Worm (Caenorhabditis elegans) whole organism, early embryonic: ENCODE results near the gene F42F12.4.

Experiments
- B0310.2 ChIP-seq: sonication (generic microtip); optimal IDR thresholded peaks from 2 replicates; lab custom pipeline; 2016; ENCODE audit warnings: mild to moderate bottlenecking, missing genetic modification characterization, missing compliant biosample characterization
- F13C5.2 ChIP-seq: sonication (generic microtip); optimal IDR thresholded peaks from 2 replicates; lab custom pipeline; 2017; ENCODE audit warnings: mild to moderate bottlenecking, missing genetic modification characterization, inconsistent platforms, missing compliant biosample characterization
- aly-1 ChIP-seq: sonication (generic microtip); optimal IDR thresholded peaks from 2 replicates; lab custom pipeline; 2016; ENCODE audit warnings: missing genetic modification characterization, missing compliant biosample characterization
- ama-1 ChIP-seq: fragments of 150-350 bp; optimal IDR thresholded peaks from 2 replicates; lab custom pipeline; 2014
- ceh-13 ChIP-seq: fragments of 200-800 bp; sonication (Bioruptor generic); optimal IDR thresholded peaks from 2 replicates; lab custom pipeline; 2018; ENCODE audit warnings: mild to moderate bottlenecking, missing genetic modification characterization, missing compliant biosample characterization
- ceh-36 ChIP-seq: sonication (generic microtip); optimal IDR thresholded peaks from 2 replicates; lab custom pipeline; 2016; ENCODE audit warnings: missing genetic modification characterization, inconsistent platforms, missing compliant biosample characterization
- ets-7 ChIP-seq: sonication (generic microtip); optimal IDR thresholded peaks from 2 replicates; lab custom pipeline; 2016; ENCODE audit warnings: missing genotype, missing genetic modification characterization, missing compliant biosample characterization
- flt-1 ChIP-seq: fragments of 200-800 bp; sonication (Bioruptor generic); IDR thresholded peaks from 2 replicates; pipeline ENCODE4 v1.3.6; 2022; ENCODE audit warnings: missing genetic modification characterization, missing compliant biosample characterization
- hmbx-1 ChIP-seq: sonication (generic microtip); optimal IDR thresholded peaks from 2 replicates; lab custom pipeline; 2016; ENCODE audit warnings: mild to moderate bottlenecking, missing genetic modification characterization, missing compliant biosample characterization
- hmg-4 ChIP-seq: fragments of 200-800 bp; sonication (Bioruptor generic); optimal IDR thresholded peaks from 2 replicates; lab custom pipeline; 2018; ENCODE audit warnings: mild to moderate bottlenecking, missing genetic modification characterization, missing compliant biosample characterization
- hnd-1 ChIP-seq: sonication (generic microtip); optimal IDR thresholded peaks from 2 replicates; lab custom pipeline; 2016; ENCODE audit warnings: missing genetic modification characterization, missing compliant biosample characterization
- pes-1 ChIP-seq: fragments of 200-800 bp; sonication (Bioruptor generic); IDR thresholded peaks from 2 replicates; pipeline ENCODE4 v1.3.6; 2022; ENCODE audit warnings: missing genetic modification reagents, missing genetic modification characterization, missing compliant biosample characterization
- scrt-1 ChIP-seq: fragments of 200-800 bp; sonication (Bioruptor generic); IDR thresholded peaks from 2 replicates; pipeline ENCODE4 v1.3.6; 2022; ENCODE audit warnings: missing genetic modification characterization, missing compliant biosample characterization
- sea-1 ChIP-seq: fragments of 200-800 bp; sonication (Bioruptor generic); conservative IDR thresholded peaks from 2 replicates; pipeline ENCODE4 v1.3.6; 2022; ENCODE audit warnings: missing genetic modification characterization, missing compliant biosample characterization
- tbx-11 ChIP-seq: fragments of 200-800 bp; sonication (Bioruptor generic); IDR thresholded peaks from 2 replicates; pipeline ENCODE4 v1.3.6; 2022; ENCODE audit warnings: missing genetic modification characterization, missing compliant biosample characterization
- tbx-37 ChIP-seq: fragments of 200-800 bp; sonication (Bioruptor generic); conservative IDR thresholded peaks from 2 replicates; pipeline ENCODE4 v1.3.6; 2022; ENCODE audit warnings: missing genetic modification reagents, missing genetic modification characterization, missing compliant biosample characterization
- tra-4 ChIP-seq: sonication (generic microtip); optimal IDR thresholded peaks from 2 replicates; lab custom pipeline; 2017; ENCODE audit warnings: missing genetic modification characterization, missing compliant biosample characterization

F42F12.4 gene

DNA sequence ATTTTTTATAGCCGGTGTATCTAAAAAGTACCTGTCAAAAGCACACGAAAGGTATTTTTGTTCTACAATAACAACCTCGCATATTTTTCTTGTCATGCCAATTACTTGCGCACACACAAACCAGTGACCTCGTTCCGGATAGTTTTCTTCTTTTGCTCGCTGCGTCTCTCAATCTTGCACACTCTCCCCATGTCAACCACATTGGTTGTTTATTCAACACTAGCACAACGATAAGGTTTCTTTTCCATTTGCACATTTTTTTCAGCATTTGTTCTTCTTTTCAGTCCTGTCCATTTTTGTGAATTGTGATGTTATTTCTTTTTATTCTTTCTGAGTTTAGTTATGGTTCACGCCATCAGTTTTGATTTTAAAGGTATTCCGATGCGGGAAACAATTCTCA lies 2.5 kb downstream of the F42F12.4 start, which contains the start of gene F42F12.3:
F42F12.3 (plus strand) TSS at position 372 of the 400 bp plus-strand sequence.
- no peak for TF ChIP-seq F13C5.2 (tag; lab: Kevin White, UChicago)
- TF ChIP-seq ets-7 = no peak
- TF ChIP-seq aly-1 = no peak
- no peak for TF ChIP-seq flt-1 (GFP tag; lab: Robert Waterston, UW)
- TF ChIP-seq ceh-36 (tag; lab: Kevin White, UChicago) = no peak
- no peak for TF ChIP-seq hmbx-1 (tag; lab: Kevin White, UChicago)
- no peak for TF ChIP-seq tbx-37 (GFP tag; lab: Robert Waterston, UW)
- no peak for TF ChIP-seq hmg-4 (GFP tag; lab: Kevin White, UChicago)
- no peak for TF ChIP-seq ceh-13 (GFP tag; lab: Kevin White, UChicago)
- no peak for TF ChIP-seq pes-1
- TF ChIP-seq sea-1 (GFP tag; lab: Robert Waterston, UW) = no peak
- no peak for TF ChIP-seq hnd-1 (tag; lab: Kevin White, UChicago)
- TF ChIP-seq scrt-1 (GFP tag; lab: Robert Waterston, UW) = no peak
- no peak for TF ChIP-seq B0310.2 (tag; lab: Kevin White, UChicago)

DNA sequence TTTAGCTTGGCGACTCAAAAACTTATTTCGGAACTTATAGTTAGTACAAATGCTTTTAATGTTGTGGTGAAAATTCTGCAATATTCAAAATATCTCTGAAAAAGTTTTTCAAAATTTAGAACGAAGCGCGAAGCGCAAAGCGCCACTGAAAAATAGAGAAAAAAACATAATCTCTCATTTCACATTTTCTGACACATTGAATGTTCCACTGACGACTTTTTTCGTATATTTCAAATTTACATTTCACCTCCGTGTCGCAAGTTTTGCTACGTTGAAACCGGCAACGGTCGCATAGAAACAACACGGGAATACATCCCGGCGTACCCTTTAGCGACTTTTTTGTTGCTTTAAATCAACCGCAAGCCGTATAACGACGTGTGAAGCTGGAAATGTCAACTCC lies 4.4 kb downstream of the F42F12.4 start, which contains the start of gene F42F12.14:
F42F12.14 (plus strand) TSS at position 301 of the 400 bp plus-strand sequence.
- TF ChIP-seq pes-1 = no peak
- no peak for TF ChIP-seq tbx-37 (GFP tag; lab: Robert Waterston, UW)
- no peak for TF ChIP-seq ets-7
- no peak for TF ChIP-seq F13C5.2 (tag; lab: Kevin White, UChicago)
- TF ChIP-seq sea-1 (GFP tag; lab: Robert Waterston, UW) = no peak
- no peak for TF ChIP-seq hmg-4 (GFP tag; lab: Kevin White, UChicago)
- TF ChIP-seq ceh-36 (tag; lab: Kevin White, UChicago) = no peak
- TF ChIP-seq tbx-11 (GFP tag; lab: Robert Waterston, UW) = no peak
- TF ChIP-seq flt-1 (GFP tag; lab: Robert Waterston, UW) = no peak
- TF ChIP-seq ama-1 (lab: Kevin White, UChicago) = no peak
- no peak for TF ChIP-seq aly-1

DNA sequence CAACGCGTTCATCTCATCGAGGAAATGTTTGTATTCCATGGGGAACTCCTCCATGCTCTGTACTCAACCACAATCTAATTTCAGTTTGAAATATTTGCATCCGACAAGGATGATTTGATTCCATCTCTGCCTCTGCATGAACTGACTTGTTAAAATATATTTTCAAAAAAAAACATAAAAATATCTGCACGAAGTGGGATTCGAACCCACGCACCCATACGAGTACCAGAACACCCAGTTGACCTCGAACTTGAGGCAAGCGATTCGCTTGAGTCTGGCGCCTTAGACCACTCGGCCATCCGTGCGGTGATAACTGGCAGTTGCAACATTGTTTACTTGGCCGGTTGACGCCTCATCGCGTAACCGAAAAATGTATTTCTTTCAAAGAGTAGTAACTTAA lies 4.9 kb downstream of the F42F12.4 start:
- no peak for TF ChIP-seq tbx-37 (GFP tag; lab: Robert Waterston, UW)
- TF ChIP-seq tbx-11 (GFP tag; lab: Robert Waterston, UW) = peak; percentile 69
- no peak; the same call in 1 of the 2 replicates for TF ChIP-seq pes-1
- peak; percentile 11 for TF ChIP-seq ceh-36 (tag; lab: Kevin White, UChicago)

DNA sequence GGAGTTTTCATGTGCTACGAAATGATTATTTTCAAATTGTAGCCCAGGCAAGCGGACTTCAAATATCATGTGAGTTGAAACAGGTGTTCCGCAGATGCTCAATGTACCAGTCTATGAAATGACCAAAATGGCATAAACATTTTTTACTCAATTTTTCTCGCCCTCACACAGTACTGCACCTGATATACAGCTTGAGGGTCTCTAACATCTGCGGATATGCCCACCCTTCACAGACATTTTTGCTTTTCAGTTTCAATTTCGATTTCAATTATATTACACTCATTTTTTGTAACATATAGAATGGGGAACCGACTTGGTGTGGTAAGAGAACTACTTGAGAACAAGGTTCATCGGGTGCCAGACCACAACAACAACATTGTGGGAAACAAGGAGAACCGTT lies 6.0 kb downstream of the F42F12.4 start, which contains the start of gene F42F12.11:
F42F12.11 (plus strand) TSS at position 301 of the 400 bp plus-strand sequence.
- TF ChIP-seq ets-7 (no peak), F13C5.2 (tag; lab: Kevin White, UChicago) (no peak), pes-1 (no peak), sea-1 (GFP tag; lab: Robert Waterston, UW) (no peak), ceh-13 (GFP tag; lab: Kevin White, UChicago) (no peak), aly-1 (no peak), tra-4 (no peak), flt-1 (GFP tag; lab: Robert Waterston, UW) (no peak), hmg-4 (GFP tag; lab: Kevin White, UChicago) (no peak), ceh-36 (tag; lab: Kevin White, UChicago) (no peak)

DNA sequence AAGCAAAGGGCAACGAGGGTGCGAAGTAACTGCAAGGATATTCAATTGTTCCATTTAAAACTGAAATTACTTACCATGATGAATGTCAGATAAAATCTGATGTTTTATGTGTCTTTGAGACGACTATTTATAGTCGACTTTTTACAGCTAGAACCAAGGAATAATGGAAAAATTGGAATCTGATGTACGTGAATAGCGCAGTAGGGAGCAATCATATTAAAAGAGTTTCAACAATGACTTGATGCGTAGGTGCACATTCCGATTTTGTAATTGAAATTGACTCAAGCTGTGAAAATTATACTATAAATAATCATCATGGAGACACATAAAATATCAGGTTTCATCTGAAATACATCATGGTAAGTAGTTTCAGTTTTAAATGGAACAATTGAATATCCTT lies 9.5 kb downstream of the F42F12.4 start, which contains the start of the genes nspc-9 and nspc-10:
nspc-9 (minus strand) TSS at position 101 of the 400 bp plus-strand sequence.
nspc-10 (plus strand) TSS at position 331 of the 400 bp plus-strand sequence.
- TF ChIP-seq sea-1 (GFP tag; lab: Robert Waterston, UW) (no peak), tbx-37 (GFP tag; lab: Robert Waterston, UW) (no peak), B0310.2 (tag; lab: Kevin White, UChicago) (no peak), pes-1 (no peak), scrt-1 (GFP tag; lab: Robert Waterston, UW) (no peak), hmg-4 (GFP tag; lab: Kevin White, UChicago) (no peak), ama-1 (lab: Kevin White, UChicago) (no peak), F13C5.2 (tag; lab: Kevin White, UChicago) (no peak), hmbx-1 (tag; lab: Kevin White, UChicago) (no peak), hnd-1 (tag; lab: Kevin White, UChicago) (no peak), ceh-13 (GFP tag; lab: Kevin White, UChicago) (no peak), flt-1 (GFP tag; lab: Robert Waterston, UW) (no peak), ets-7 (no peak), aly-1 (no peak), tbx-11 (GFP tag; lab: Robert Waterston, UW) (no peak)

DNA sequence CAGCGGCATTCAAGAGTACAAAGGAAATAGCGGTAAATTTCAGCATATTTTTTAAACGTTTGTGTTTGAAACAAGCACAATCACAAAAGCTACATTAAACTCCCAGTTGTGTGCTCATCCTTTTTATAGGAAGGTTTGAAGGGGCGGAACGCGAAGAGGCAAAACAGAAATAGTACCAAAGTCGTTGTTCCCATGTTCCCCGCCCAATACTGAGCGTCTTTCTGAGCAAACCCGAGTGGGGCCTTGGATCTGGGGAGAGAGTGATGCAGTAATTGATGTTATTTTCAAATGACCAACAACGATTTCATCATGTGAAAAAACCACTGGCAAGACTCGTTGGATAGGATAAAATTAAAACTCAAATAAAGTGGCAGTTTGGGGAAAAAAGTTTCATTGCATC lies 11.4 kb downstream of the F42F12.4 start, which contains the start of gene zig-2:
zig-2 (minus strand) TSS at position 101 of the 400 bp plus-strand sequence.
- TF ChIP-seq aly-1 = no peak

DNA sequence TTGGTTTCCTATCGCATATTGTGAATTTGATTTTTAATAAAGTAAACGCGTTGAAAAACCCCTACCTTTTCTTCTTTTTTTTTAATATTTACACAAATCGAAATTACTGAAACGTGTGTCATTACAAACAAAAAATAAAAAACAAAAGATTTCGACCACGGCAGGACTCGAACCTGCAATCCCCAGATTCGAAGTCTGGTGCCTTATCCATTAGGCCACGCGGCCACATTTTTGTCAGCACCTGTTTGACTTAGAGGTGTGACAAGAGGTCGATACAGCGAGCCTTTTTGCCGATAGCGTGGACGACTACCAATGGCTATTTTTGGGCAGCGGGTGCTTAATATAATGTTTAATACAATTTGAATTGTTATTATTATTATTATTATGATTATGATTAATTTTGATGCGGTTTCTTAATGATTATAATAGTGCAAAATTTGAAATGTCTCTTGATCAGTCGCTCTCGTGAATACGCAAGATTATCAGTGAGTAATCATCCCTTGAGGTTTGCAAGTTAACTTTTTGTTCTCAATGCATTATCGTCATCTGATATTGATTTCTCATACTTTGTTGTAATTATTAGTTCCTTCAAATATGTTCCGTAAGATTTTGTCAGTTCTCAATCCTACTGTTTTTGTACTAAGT lies 14.8 kb downstream of the F42F12.4 start, which contains the start of gene srd-44:
srd-44 (plus strand) TSS at position 595 of the 645 bp plus-strand sequence.
- TF ChIP-seq tbx-11 (GFP tag; lab: Robert Waterston, UW) (peak; percentile 61), aly-1 (no peak), B0310.2 (tag; lab: Kevin White, UChicago) (peak; percentile 20), flt-1 (GFP tag; lab: Robert Waterston, UW) (no peak; the same call in none of the 2 replicates), hnd-1 (tag; lab: Kevin White, UChicago) (peak; percentile 27), hmbx-1 (tag; lab: Kevin White, UChicago) (peak; percentile 38), F13C5.2 (tag; lab: Kevin White, UChicago) (peak; percentile 52), ets-7 (no peak), tra-4 (no peak), ceh-13 (GFP tag; lab: Kevin White, UChicago) (peak; percentile 57), scrt-1 (GFP tag; lab: Robert Waterston, UW) (0 out of 2 replicates have a peak, but pooled peaks have one; percentile 70), sea-1 (GFP tag; lab: Robert Waterston, UW) (no peak), tbx-37 (GFP tag; lab: Robert Waterston, UW) (0 out of 2 replicates have a peak, but pooled peaks have one; percentile 47)
